Fruit fly (Drosophila melanogaster): ENCODE measurements around the gene CG45489.
"Not testable (repeated sequence)": the region's sequence is repeated elsewhere in the genome, so short reads cannot be mapped to it uniquely, and the experiment has no call there.

Gene CG45489

dm6 chrX:19960881-19961347, 31.9 kb upstream of the CG45489 start, which contains the start of gene Nep3:
TSS of gene Nep3 (plus strand) at chrX:19961297.
- no peak for TF ChIP-seq CG8319 (GFP tag; optimal IDR thresholded peaks at IDR 0.05)
- no peak for TF ChIP-seq dsx (GFP tag; optimal IDR thresholded peaks at IDR 0.05; ENCODE audit: poor library complexity, severe bottlenecking)
- no peak for TF ChIP-seq CG6854 (GFP tag; optimal IDR thresholded peaks at IDR 0.05)
- no peak for TF ChIP-seq CG6808 (GFP tag; optimal IDR thresholded peaks at IDR 0.05)
- TF ChIP-seq eg (GFP tag; IDR thresholded peaks at IDR 0.05), result no peak
- TF ChIP-seq CG10631 (GFP tag; optimal IDR thresholded peaks at IDR 0.05), result no peak
- no peak for TF ChIP-seq Sox15 (GFP tag; optimal IDR thresholded peaks at IDR 0.05)

- TF ChIP-seq pdm3 (GFP tag; optimal IDR thresholded peaks at IDR 0.05), result no peak
Measured at dm6 chrX:19959353-19959969, 30.5 kb upstream of the CG45489 start, which contains the start of gene CG12655. TSS of gene CG12655 (minus strand) at chrX:19959403.

- TF ChIP-seq Gug (GFP tag; IDR thresholded peaks at IDR 0.05); achi (GFP tag; optimal IDR thresholded peaks at IDR 0.05); Met (GFP tag; optimal IDR thresholded peaks at IDR 0.05): not testable (repeated sequence)
Measured at dm6 chrX:19958242-19958641, 29.3 kb upstream of the CG45489 start, which contains the start of gene CG43784. TSS of gene CG43784 (minus strand) at chrX:19958342.

- not testable (repeated sequence) for TF ChIP-seq CG6163 (GFP tag; IDR thresholded peaks at IDR 0.05); Ets96B (tag; optimal IDR thresholded peaks at IDR 0.05); CG8319 (GFP tag; optimal IDR thresholded peaks at IDR 0.05)
Measured at dm6 chrX:19953508-19953907, 24.5 kb upstream of the CG45489 start, which contains the start of gene CG45494. TSS of gene CG45494 (minus strand) at chrX:19953608.

- TF ChIP-seq Sox102F (GFP tag; optimal IDR thresholded peaks at IDR 0.05); cyc (GFP tag; optimal IDR thresholded peaks at IDR 0.05); svp (GFP tag): not testable (repeated sequence)
Measured at dm6 chrX:19948773-19949172, 19.8 kb upstream of the CG45489 start, which contains the start of gene CG45493. TSS of gene CG45493 (minus strand) at chrX:19948873.

dm6 chrX:19944047-19944446, 15.1 kb upstream of the CG45489 start, which contains the start of gene CG45492:
TSS of gene CG45492 (minus strand) at chrX:19944147.
- TF ChIP-seq Smox, Hr39, CG9139 (GFP tag; optimal IDR thresholded peaks at IDR 0.05): not testable (repeated sequence)

- TF ChIP-seq spab (GFP tag; optimal IDR thresholded peaks at IDR 0.05); CG11762 (GFP tag; optimal IDR thresholded peaks at IDR 0.05; ENCODE audit: insufficient read depth); Sox14 (GFP tag; optimal IDR thresholded peaks at IDR 0.05): not testable (repeated sequence)
Measured at dm6 chrX:19938894-19939293, 9.9 kb upstream of the CG45489 start, which contains the start of gene CG45491. TSS of gene CG45491 (minus strand) at chrX:19938994.

dm6 chrX:19934194-19934593, 5.2 kb upstream of the CG45489 start, which contains the start of gene CG45490:
TSS of gene CG45490 (minus strand) at chrX:19934294.
- TF ChIP-seq cyc, ss, lz (GFP tag; optimal IDR thresholded peaks at IDR 0.05): not testable (repeated sequence)

Data from whole organism, prepupa.